Worm (Caenorhabditis elegans) whole organism, young adult: Measurements from ENCODE around the gene srh-217.

Experiments
- F37B4.10 ChIP-seq: fragments of 200-800 bp; sonication (Bioruptor generic); IDR thresholded peaks from 2 replicates; pipeline ENCODE4 v1.3.6; 2022; ENCODE audit warnings: missing genetic modification characterization, missing compliant biosample characterization
- dpl-1 ChIP-seq: fragments of 150-350 bp; optimal IDR thresholded peaks from 2 replicates; lab custom pipeline; 2014; ENCODE audit warnings: missing biosample characterization, missing genetic modification reagents, missing genetic modification characterization
- ets-4 ChIP-seq: fragments of 200-800 bp; sonication (Bioruptor generic); optimal IDR thresholded peaks from 2 replicates; lab custom pipeline; 2018; ENCODE audit warnings: mild to moderate bottlenecking, missing genetic modification characterization, missing compliant biosample characterization
- hmg-20 ChIP-seq: fragments of 200-800 bp; sonication (Bioruptor generic); IDR thresholded peaks from 2 replicates; pipeline ENCODE4 v1.3.6; 2022; ENCODE audit warnings: missing genetic modification reagents, missing genetic modification characterization, missing compliant biosample characterization
- let-607 ChIP-seq, 2 experiments: fragments of 200-800 bp in 1 of 2; sonication (Bioruptor generic) in 1 of 2; sonication (generic microtip) in 1 of 2; optimal IDR thresholded peaks; 2 replicates each; lab custom pipeline; 2016 to 2018; ENCODE audit warnings: mild to moderate bottlenecking in 2 of 2, missing compliant biosample characterization in 2 of 2, missing genetic modification characterization in 2 of 2, moderate library complexity in 2 of 2, missing genotype in 1 of 2
- nfya-1 ChIP-seq: sonication (generic microtip); optimal IDR thresholded peaks from 2 replicates; lab custom pipeline; 2017; ENCODE audit warnings: antibody characterized with exemption, missing compliant biosample characterization, missing genetic modification characterization, borderline replicate concordance; ENCODE audit not compliant: insufficient read depth
- pbrm-1 ChIP-seq: fragments of 200-800 bp; sonication (Bioruptor generic); IDR thresholded peaks from 2 replicates; pipeline ENCODE4 v1.3.6; 2022; ENCODE audit warnings: missing genetic modification reagents, missing genetic modification characterization, missing compliant biosample characterization
- snpc-1.3 ChIP-seq: sonication (generic microtip); optimal IDR thresholded peaks from 2 replicates; lab custom pipeline; 2017; ENCODE audit warnings: missing genetic modification characterization, mild to moderate bottlenecking, missing compliant biosample characterization, antibody characterized with exemption, moderate library complexity, missing genotype, missing genetic modification reagents; ENCODE audit not compliant: insufficient read depth
- snpc-4 ChIP-seq, 5 experiments: fragments of 150-350 bp in 1 of 5; sonication (generic microtip) in 4 of 5; optimal IDR thresholded peaks; 2 replicates each; lab custom pipeline; 2014 to 2018; ENCODE audit warnings: missing genetic modification characterization in 5 of 5, missing biosample characterization in 3 of 5, antibody characterized with exemption in 2 of 5, mild to moderate bottlenecking in 2 of 5, missing compliant biosample characterization in 2 of 5, missing genotype in 2 of 5, moderate library complexity in 2 of 5, missing genetic modification reagents in 1 of 5
- unc-62 ChIP-seq: fragments of 150-350 bp; optimal IDR thresholded peaks from 2 replicates; lab custom pipeline; 2014; ENCODE audit warnings: missing biosample characterization, missing genetic modification reagents, missing genetic modification characterization
- zim-3 ChIP-seq: sonication (generic microtip); optimal IDR thresholded peaks from 2 replicates; lab custom pipeline; 2017; ENCODE audit warnings: mild to moderate bottlenecking, missing genetic modification characterization, moderate library complexity, missing compliant biosample characterization
- ztf-25 ChIP-seq: fragments of 200-800 bp; sonication (Bioruptor generic); IDR thresholded peaks from 2 replicates; pipeline ENCODE4 v1.3.6; 2022; ENCODE audit warnings: missing genetic modification reagents, missing genetic modification characterization, missing compliant biosample characterization
- ztf-3 ChIP-seq: fragments of 200-800 bp; sonication (Bioruptor generic); optimal IDR thresholded peaks from 2 replicates; lab custom pipeline; 2018; ENCODE audit warnings: mild to moderate bottlenecking, missing genetic modification characterization, missing compliant biosample characterization

DNA sequence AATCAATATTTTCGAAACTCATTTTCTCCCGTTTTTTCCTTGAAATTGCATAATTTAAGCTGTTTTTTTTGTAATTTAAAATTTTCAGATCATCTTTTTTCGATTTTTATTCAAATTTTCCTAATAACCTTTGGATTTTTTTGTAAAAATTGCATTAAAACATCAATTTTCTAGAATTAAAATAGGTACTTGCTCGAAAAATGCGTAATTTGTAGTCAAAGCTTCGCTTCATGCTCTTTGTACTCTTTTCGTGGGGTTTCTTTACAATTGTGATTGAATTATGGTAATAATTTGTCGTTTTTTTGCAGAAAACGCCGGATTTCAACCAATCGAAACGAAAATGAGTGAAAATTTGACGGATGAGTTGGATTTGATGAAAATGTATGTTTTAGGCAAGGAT, 3.6 kb upstream of the srh-217 start, which contains the start of gene fog-2:
- TF ChIP-seq pbrm-1 (no peak), ztf-25 (GFP tag; lab: Robert Waterston, UW) (no peak), dpl-1 (GFP tag; lab: Kevin White, UChicago) (no peak), snpc-4 (GFP tag; optimal IDR thresholded peaks at IDR 0.05; lab: Kevin White, UChicago) (no peak), snpc-4 (tag; optimal IDR thresholded peaks at IDR 0.05; lab: Kevin White, UChicago) (no peak), F37B4.10 (GFP tag; lab: Robert Waterston, UW) (no peak), snpc-1.3 (tag; lab: Kevin White, UChicago) (no peak), let-607 (tag; optimal IDR thresholded peaks at IDR 0.05; lab: Kevin White, UChicago) (no peak), nfya-1 (no peak), hmg-20 (GFP tag; lab: Robert Waterston, UW) (no peak), ets-4 (GFP tag; lab: Kevin White, UChicago) (no peak), zim-3 (tag; lab: Kevin White, UChicago) (no peak), unc-62 (GFP tag; lab: Kevin White, UChicago) (no peak), ztf-3 (GFP tag; lab: Kevin White, UChicago) (no peak)
